Worm (Caenorhabditis elegans): ENCODE results near the gene R07B1.5.

R07B1.5 gene

ce11 chrX:9846975-9847374 is 16.4 kb upstream of the R07B1.5 start, which contains the start of gene vab-15:
TSS of gene vab-15 (plus strand) at chrX:9847275.
- TF ChIP-seq K12H6.12 (tag; optimal IDR thresholded peaks at IDR 0.05) = no peak
- TF ChIP-seq ccch-3 (GFP tag; optimal IDR thresholded peaks at IDR 0.05) = no peak
- no peak for TF ChIP-seq ceh-79 (tag; optimal IDR thresholded peaks at IDR 0.05)
- TF ChIP-seq madf-6 (GFP tag; IDR thresholded peaks at IDR 0.05) = no peak
- no peak for TF ChIP-seq attf-6 (GFP tag; IDR thresholded peaks at IDR 0.05)
- TF ChIP-seq nhr-90 (tag; optimal IDR thresholded peaks at IDR 0.05) = no peak
- no peak for TF ChIP-seq mel-28 (tag; optimal IDR thresholded peaks at IDR 0.05; ENCODE audit: borderline replicate concordance)
- TF ChIP-seq nfya-2 (GFP tag; IDR thresholded peaks at IDR 0.05) = no peak
- TF ChIP-seq Y79H2A.3 (GFP tag; conservative IDR thresholded peaks at IDR 0.05) = no peak
- TF ChIP-seq F57A8.1 (GFP tag; optimal IDR thresholded peaks at IDR 0.05) = no peak
- TF ChIP-seq lin-40 (tag; optimal IDR thresholded peaks at IDR 0.05) = no peak

- TF ChIP-seq rpc-1 (optimal IDR thresholded peaks at IDR 0.05) (no peak), rpc-1 (tag; optimal IDR thresholded peaks at IDR 0.05) (no peak), ceh-79 (tag; optimal IDR thresholded peaks at IDR 0.05) (no peak), rcor-1 (GFP tag; IDR thresholded peaks at IDR 0.05) (no peak), F37B4.10 (GFP tag; IDR thresholded peaks at IDR 0.05) (no peak), nhr-179 (tag; optimal IDR thresholded peaks at IDR 0.05) (no peak), ztf-26 (tag; optimal IDR thresholded peaks at IDR 0.05) (no peak), F57A8.1 (GFP tag; optimal IDR thresholded peaks at IDR 0.05) (no peak), bed-1 (GFP tag; IDR thresholded peaks at IDR 0.05) (no peak), xnd-1 (tag; optimal IDR thresholded peaks at IDR 0.05) (no peak)
These were observed 15.1 kb upstream of the R07B1.5 start for ce11 chrX:9848214-9848789.

- no peak for TF ChIP-seq ztf-28 (GFP tag; IDR thresholded peaks at IDR 0.05)
- TF ChIP-seq akir-1 (GFP tag; optimal IDR thresholded peaks at IDR 0.05) = no peak
- TF ChIP-seq K11D2.4 (GFP tag; IDR thresholded peaks at IDR 0.05) = no peak
- TF ChIP-seq attf-3 (GFP tag; conservative IDR thresholded peaks at IDR 0.05) = no peak
- TF ChIP-seq dpl-1 (GFP tag; optimal IDR thresholded peaks at IDR 0.05) = no peak
- no peak for TF ChIP-seq repo-1 (tag; optimal IDR thresholded peaks at IDR 0.05)
- peak; percentile 93 for TF ChIP-seq nhr-80 (tag; optimal IDR thresholded peaks at IDR 0.05)
- TF ChIP-seq rpc-1 (optimal IDR thresholded peaks at IDR 0.05) = no peak
- no peak for TF ChIP-seq rpc-1 (tag; optimal IDR thresholded peaks at IDR 0.05)
- no peak for TF ChIP-seq nhr-90 (tag; optimal IDR thresholded peaks at IDR 0.05)
- no peak for TF ChIP-seq lsl-1 (GFP tag; optimal IDR thresholded peaks at IDR 0.05)
- no peak for TF ChIP-seq die-1 (tag; optimal IDR thresholded peaks at IDR 0.05)
- TF ChIP-seq T07F8.4 (tag; optimal IDR thresholded peaks at IDR 0.05) = no peak
- TF ChIP-seq nhr-179 (tag; optimal IDR thresholded peaks at IDR 0.05) = no peak
- TF ChIP-seq unc-62 (GFP tag; optimal IDR thresholded peaks at IDR 0.05) = peak; percentile 45
- no peak for TF ChIP-seq lag-1 (GFP tag; IDR thresholded peaks at IDR 0.05)
- TF ChIP-seq dpff-1 (tag; optimal IDR thresholded peaks at IDR 0.05) = no peak
- peak in 1 of 2 experiments; percentile 24 for TF ChIP-seq let-607 (tag; optimal IDR thresholded peaks at IDR 0.05)
- TF ChIP-seq zfh-2 (GFP tag; conservative IDR thresholded peaks at IDR 0.05) = no peak
- TF ChIP-seq xnd-1 (tag; optimal IDR thresholded peaks at IDR 0.05) = no peak
- TF ChIP-seq ztf-22 (GFP tag; optimal IDR thresholded peaks at IDR 0.05) = peak; percentile 20
- TF ChIP-seq ama-1 (optimal IDR thresholded peaks at IDR 0.05) = no peak
- no peak for TF ChIP-seq ama-1 (GFP tag; optimal IDR thresholded peaks at IDR 0.05)
These were observed 13.1 kb upstream of the R07B1.5 start, which contains the start of gene lec-8 for ce11 chrX:9850258-9850657. TSS of gene lec-8 (plus strand) at chrX:9850571.

All from whole organism, young adult.